Fruit fly (Drosophila melanogaster) whole organism, embryonic: ENCODE results near the gene CG14339.

Source experiments
- ATbp ChIP-seq: fragments of 200-800 bp; sonication (Bioruptor generic); optimal IDR thresholded peaks from 2 replicates; lab custom pipeline; 2017; ENCODE audit warnings: missing biosample characterization, mild to moderate bottlenecking, missing genetic modification characterization, missing genetic modification reagents
- C15 ChIP-seq: fragments of 200-800 bp; sonication (Bioruptor generic); IDR thresholded peaks from 3 replicates; pipeline ENCODE4 v1.3.6; 2022; ENCODE audit warnings: missing biosample characterization, missing genetic modification characterization
- CG10321 ChIP-seq: fragments of 200-800 bp; sonication (Bioruptor generic); IDR thresholded peaks from 2 replicates; pipeline ENCODE4 v1.3.6; 2022; ENCODE audit warnings: missing biosample characterization, missing genetic modification characterization
- CG11504 ChIP-seq: fragments of 200-800 bp; sonication (Bioruptor generic); optimal IDR thresholded peaks from 3 replicates; lab custom pipeline; 2019; ENCODE audit warnings: missing biosample characterization, mild to moderate bottlenecking, missing genetic modification characterization, moderate library complexity
- CG11695 ChIP-seq: fragments of 200-800 bp; sonication (Bioruptor generic); IDR thresholded peaks from 3 replicates; pipeline ENCODE4 v1.3.6; 2022; ENCODE audit warnings: missing biosample characterization, missing genetic modification characterization
- CG12769 ChIP-seq: fragments of 200-800 bp; sonication (Bioruptor generic); optimal IDR thresholded peaks from 2 replicates; lab custom pipeline; 2019; ENCODE audit warnings: missing biosample characterization, mild to moderate bottlenecking, missing genetic modification characterization, moderate library complexity
- CG1603 ChIP-seq: fragments of 200-800 bp; sonication (Bioruptor generic); optimal IDR thresholded peaks from 2 replicates; lab custom pipeline; 2019; ENCODE audit warnings: missing biosample characterization, mild to moderate bottlenecking, missing genetic modification characterization, moderate library complexity
- CG17186 ChIP-seq: fragments of 200-800 bp; sonication (Bioruptor generic); optimal IDR thresholded peaks from 3 replicates; lab custom pipeline; 2017; ENCODE audit warnings: missing biosample characterization, missing genetic modification reagents, missing genetic modification characterization
- CG17912 ChIP-seq: fragments of 200-800 bp; sonication (Bioruptor generic); optimal IDR thresholded peaks from 2 replicates; lab custom pipeline; 2018; ENCODE audit warnings: missing biosample characterization, mild to moderate bottlenecking, missing genetic modification characterization
- CG2678 ChIP-seq: fragments of 200-800 bp; sonication (Bioruptor generic); optimal IDR thresholded peaks from 3 replicates; lab custom pipeline; 2019; ENCODE audit warnings: missing biosample characterization, mild to moderate bottlenecking, missing genetic modification characterization, moderate library complexity
- CG31224 ChIP-seq: fragments of 200-800 bp; sonication (Bioruptor generic); IDR thresholded peaks from 2 replicates; pipeline ENCODE4 v1.3.6; 2022; ENCODE audit warnings: missing biosample characterization, missing genetic modification characterization
- CG32772 ChIP-seq: fragments of 200-800 bp; sonication (Bioruptor generic); IDR thresholded peaks from 2 replicates; pipeline ENCODE4 v1.3.6; 2022; ENCODE audit warnings: missing biosample characterization, missing genetic modification characterization
- CG42726 ChIP-seq: fragments of 200-800 bp; sonication (Bioruptor generic); IDR thresholded peaks from 2 replicates; pipeline ENCODE4 v1.3.6; 2022; ENCODE audit warnings: missing biosample characterization, missing genetic modification characterization; ENCODE audit not compliant: partially characterized antibody
- CG6791 ChIP-seq: fragments of 200-800 bp; sonication (Bioruptor generic); IDR thresholded peaks from 3 replicates; pipeline ENCODE4 v1.3.6; 2022; ENCODE audit warnings: missing biosample characterization, missing genetic modification characterization; ENCODE audit not compliant: partially characterized antibody
- CG9727 ChIP-seq: fragments of 200-800 bp; sonication (Bioruptor generic); optimal IDR thresholded peaks from 3 replicates; lab custom pipeline; 2017; ENCODE audit warnings: missing biosample characterization, mild to moderate bottlenecking, missing genetic modification characterization
- D19A ChIP-seq: fragments of 200-800 bp; optimal IDR thresholded peaks from 3 replicates; lab custom pipeline; 2019; ENCODE audit warnings: missing biosample characterization, mild to moderate bottlenecking, missing genetic modification characterization, moderate library complexity
- Drgx ChIP-seq: fragments of 200-800 bp; sonication (Bioruptor generic); IDR thresholded peaks from 2 replicates; pipeline ENCODE4 v1.3.6; 2022; ENCODE audit warnings: missing biosample characterization, missing genetic modification characterization
- Eip74EF ChIP-seq, 2 experiments: fragments of 200-800 bp in 1 of 2; fragments of >200 bp in 1 of 2; sonication (Bioruptor generic) in 1 of 2; optimal IDR thresholded peaks; 2 replicates each; lab custom pipeline; 2017 to 2019; ENCODE audit warnings: missing biosample characterization in 2 of 2, missing genetic modification characterization in 2 of 2, mild to moderate bottlenecking in 1 of 2, moderate library complexity in 1 of 2
- Ets97D ChIP-seq: fragments of 200-800 bp; sonication (Bioruptor generic); optimal IDR thresholded peaks from 3 replicates; lab custom pipeline; 2016; ENCODE audit warnings: missing biosample characterization, missing genetic modification characterization
- HHEX ChIP-seq: fragments of 200-800 bp; sonication (Bioruptor generic); optimal IDR thresholded peaks from 3 replicates; lab custom pipeline; 2017; ENCODE audit warnings: missing biosample characterization, mild to moderate bottlenecking, missing genetic modification characterization, missing genetic modification reagents
- Hand ChIP-seq: fragments of 200-800 bp; sonication (Bioruptor generic); optimal IDR thresholded peaks from 2 replicates; lab custom pipeline; 2017; ENCODE audit warnings: mild to moderate bottlenecking, missing biosample characterization, missing genetic modification reagents, missing genetic modification characterization
- Hey ChIP-seq: fragments of 200-800 bp; sonication (Bioruptor generic); optimal IDR thresholded peaks from 3 replicates; lab custom pipeline; 2018; ENCODE audit warnings: missing biosample characterization, mild to moderate bottlenecking, missing genetic modification characterization
- HmgD ChIP-seq: fragments of 200-800 bp; sonication (Bioruptor generic); optimal IDR thresholded peaks from 3 replicates; lab custom pipeline; 2016; ENCODE audit warnings: missing biosample characterization, missing genetic modification characterization
- HmgZ ChIP-seq: fragments of 200-800 bp; sonication (Bioruptor generic); optimal IDR thresholded peaks from 2 replicates; lab custom pipeline; 2018; ENCODE audit warnings: missing biosample characterization, mild to moderate bottlenecking, missing genetic modification characterization
- Jarid2 ChIP-seq: fragments of 200-800 bp; sonication (Bioruptor generic); optimal IDR thresholded peaks from 3 replicates; lab custom pipeline; 2017; ENCODE audit warnings: mild to moderate bottlenecking, missing biosample characterization, missing genetic modification reagents, missing genetic modification characterization
- Med ChIP-seq: fragments of 200-800 bp; sonication (Bioruptor generic); peaks from one replicate; lab custom pipeline; 2016; ENCODE audit warnings: missing biosample characterization, missing genetic modification characterization, mild to moderate bottlenecking, inconsistent platforms, moderate library complexity
- PHDP ChIP-seq: fragments of 200-800 bp; sonication (Bioruptor generic); optimal IDR thresholded peaks from 3 replicates; lab custom pipeline; 2018; ENCODE audit warnings: missing biosample characterization, mild to moderate bottlenecking, missing genetic modification characterization, moderate library complexity
- Vsx1 ChIP-seq: fragments of 200-800 bp; sonication (Bioruptor generic); optimal IDR thresholded peaks from 2 replicates; lab custom pipeline; 2017; ENCODE audit warnings: missing biosample characterization, mild to moderate bottlenecking, missing genetic modification characterization, missing genetic modification reagents
- abd-A ChIP-seq: fragments of 200-800 bp; sonication (Bioruptor generic); optimal IDR thresholded peaks from 3 replicates; lab custom pipeline; 2019; ENCODE audit warnings: missing biosample characterization, mild to moderate bottlenecking, missing genetic modification characterization, moderate library complexity
- btn ChIP-seq: fragments of 200-800 bp; sonication (Bioruptor generic); optimal IDR thresholded peaks from 2 replicates; lab custom pipeline; 2016; ENCODE audit warnings: missing biosample characterization, missing genetic modification characterization
- crol ChIP-seq: fragments of 200-800 bp; sonication (Bioruptor generic); IDR thresholded peaks from 2 replicates; pipeline ENCODE4 v1.3.6; 2022; ENCODE audit warnings: missing biosample characterization, missing genetic modification characterization
- ewg ChIP-seq: fragments of 200-800 bp; sonication (Bioruptor generic); optimal IDR thresholded peaks from 3 replicates; lab custom pipeline; 2017; ENCODE audit warnings: mild to moderate bottlenecking, missing biosample characterization, missing genetic modification reagents, missing genetic modification characterization
- exex ChIP-seq: fragments of 200-800 bp; sonication (Bioruptor generic); optimal IDR thresholded peaks from 4 replicates; lab custom pipeline; 2018; ENCODE audit warnings: missing biosample characterization, mild to moderate bottlenecking, missing genetic modification characterization, moderate library complexity
- fu2 ChIP-seq: fragments of 200-800 bp; sonication (Bioruptor generic); optimal IDR thresholded peaks from 2 replicates; lab custom pipeline; 2016; ENCODE audit warnings: missing biosample characterization, missing genetic modification characterization
- gce ChIP-seq: fragments of 200-800 bp; sonication (Bioruptor generic); IDR thresholded peaks from 3 replicates; pipeline ENCODE4 v1.3.6; 2022; ENCODE audit warnings: missing biosample characterization, missing genetic modification characterization
- gcm ChIP-seq: fragments of 200-800 bp; sonication (Bioruptor generic); optimal IDR thresholded peaks from 2 replicates; lab custom pipeline; 2019; ENCODE audit warnings: missing biosample characterization, mild to moderate bottlenecking, missing genetic modification characterization, moderate library complexity
- gro ChIP-seq: fragments of 200-800 bp; sonication (Bioruptor generic); optimal IDR thresholded peaks from 2 replicates; lab custom pipeline; 2016; ENCODE audit warnings: missing biosample characterization, missing genetic modification characterization
- hbn ChIP-seq: fragments of 200-800 bp; sonication (Bioruptor generic); IDR thresholded peaks from 2 replicates; pipeline ENCODE4 v1.3.6; 2022; ENCODE audit warnings: missing biosample characterization, missing genetic modification characterization; ENCODE audit not compliant: partially characterized antibody
- odd ChIP-seq: fragments of 200-800 bp; sonication (Bioruptor generic); optimal IDR thresholded peaks from 2 replicates; lab custom pipeline; 2017; ENCODE audit warnings: missing biosample characterization, mild to moderate bottlenecking, missing genetic modification characterization
- pnt ChIP-seq: fragments of 200-800 bp; sonication (Bioruptor generic); optimal IDR thresholded peaks from 3 replicates; lab custom pipeline; 2016; ENCODE audit warnings: missing biosample characterization, missing genetic modification characterization
- pros ChIP-seq: fragments of 200-800 bp; sonication (Bioruptor generic); optimal IDR thresholded peaks from 3 replicates; lab custom pipeline; 2019; ENCODE audit warnings: missing biosample characterization, mild to moderate bottlenecking, missing genetic modification characterization, moderate library complexity
- pzg ChIP-seq: fragments of 200-800 bp; sonication (Bioruptor generic); optimal IDR thresholded peaks from 3 replicates; lab custom pipeline; 2018; ENCODE audit warnings: missing biosample characterization, mild to moderate bottlenecking, missing genetic modification characterization, moderate library complexity
- scrt ChIP-seq: fragments of 200-800 bp; sonication (Bioruptor generic); optimal IDR thresholded peaks from 2 replicates; lab custom pipeline; 2018; ENCODE audit warnings: missing biosample characterization, mild to moderate bottlenecking, missing genetic modification characterization, moderate library complexity
- sens-2 ChIP-seq: fragments of 200-800 bp; sonication (Bioruptor generic); IDR thresholded peaks from 2 replicates; pipeline ENCODE4 v1.3.6; 2022; ENCODE audit warnings: missing biosample characterization, missing genetic modification characterization
- sima ChIP-seq: fragments of 200-800 bp; sonication (Bioruptor generic); optimal IDR thresholded peaks from 2 replicates; lab custom pipeline; 2016; ENCODE audit warnings: missing biosample characterization, missing genetic modification characterization
- sisA ChIP-seq: fragments of 200-800 bp; sonication (Bioruptor generic); IDR thresholded peaks from 2 replicates; pipeline ENCODE4 v1.3.6; 2022; ENCODE audit warnings: missing biosample characterization, missing genetic modification characterization
- slbo ChIP-seq: fragments of 200-800 bp; sonication (Bioruptor generic); IDR thresholded peaks from 2 replicates; pipeline ENCODE4 v1.3.6; 2022; ENCODE audit warnings: missing biosample characterization, missing genetic modification characterization
- tll ChIP-seq, 2 experiments: fragments of 200-800 bp in 1 of 2; fragments of >200 bp in 1 of 2; sonication (Bioruptor generic) in 1 of 2; optimal IDR thresholded peaks; 2 replicates each; lab custom pipeline; 2017 to 2019; ENCODE audit warnings: missing biosample characterization in 2 of 2, missing genetic modification characterization in 2 of 2, mild to moderate bottlenecking in 1 of 2, moderate library complexity in 1 of 2

The CG14339 gene

dm6 chr2L:1142730-1143281 lies 34.5 kb downstream of the CG14339 start, which contains the start of gene MFS3:
TSS of gene MFS3 (plus strand) at chr2L:1143201.
- TF ChIP-seq gcm (peak; percentile 9), sima (GFP tag; lab: Kevin White, UChicago) (no peak), scrt (GFP tag; lab: Kevin White, UChicago) (peak; percentile 13), tll (GFP tag; optimal IDR thresholded peaks at IDR 0.05; lab: Kevin White, UChicago) (peak in 1 of 2 experiments; percentile 33), fu2 (GFP tag; lab: Kevin White, UChicago) (no peak), HmgZ (tag; lab: Kevin White, UChicago) (peak; percentile 4), ATbp (GFP tag; lab: Kevin White, UChicago) (no peak), crol (GFP tag; lab: Robert Waterston, UW) (no peak), CG42726 (0 out of 2 replicates have a peak, but pooled peaks have one; percentile 3), CG11695 (no peak), CG1603 (tag; lab: Kevin White, UChicago) (peak; percentile 80), sisA (GFP tag; lab: Robert Waterston, UW) (no peak), CG17912 (no peak), CG2678 (tag; lab: Kevin White, UChicago) (peak; percentile 25), C15 (GFP tag; lab: Robert Waterston, UW) (0 out of 3 replicates have a peak, but pooled peaks have one; percentile 4), D19A (tag; lab: Kevin White, UChicago) (peak; percentile 88), CG6791 (GFP tag; lab: Robert Waterston, UW) (0 out of 3 replicates have a peak, but pooled peaks have one; percentile 38), ewg (peak; percentile 99), pros (peak; percentile 79), CG10321 (no peak), CG12769 (tag; lab: Kevin White, UChicago) (peak; percentile 89), sens-2 (GFP tag; lab: Robert Waterston, UW) (no peak), HHEX (peak; percentile 6), pnt (GFP tag; lab: Kevin White, UChicago) (no peak), CG11504 (tag; lab: Kevin White, UChicago) (peak; percentile 53), hbn (no peak), PHDP (tag; lab: Kevin White, UChicago) (peak; percentile 20), gce (0 out of 3 replicates have a peak, but pooled peaks have one; percentile 32), Hey (tag; lab: Kevin White, UChicago) (peak; percentile 13), CG31224 (GFP tag; lab: Robert Waterston, UW) (no peak), slbo (peak; percentile 25; the same call in 1 of the 2 replicates), gro (peak; percentile 26), Jarid2 (peak; percentile 66), Vsx1 (GFP tag; lab: Kevin White, UChicago) (peak; percentile 8), Eip74EF (GFP tag; optimal IDR thresholded peaks at IDR 0.05; lab: Kevin White, UChicago) (peak in 1 of 2 experiments; percentile 23), btn (no peak), CG9727 (GFP tag; lab: Kevin White, UChicago) (no peak), odd (GFP tag; lab: Kevin White, UChicago) (peak; percentile 37), Med (GFP tag; lab: Kevin White, UChicago) (peak; percentile 65), CG17186 (no peak), pzg (GFP tag; lab: Kevin White, UChicago) (peak; percentile 49), abd-A (tag; lab: Kevin White, UChicago) (peak; percentile 96), CG32772 (GFP tag; lab: Robert Waterston, UW) (peak; percentile 53; the same call in 1 of the 2 replicates), exex (tag; lab: Kevin White, UChicago) (no peak), Hand (GFP tag; lab: Kevin White, UChicago) (peak; percentile 31), Ets97D (GFP tag; lab: Kevin White, UChicago) (peak; percentile 19), Drgx (peak; percentile 25; the same call in 1 of the 2 replicates), HmgD (GFP tag; lab: Kevin White, UChicago) (peak; percentile 61)
